Worm (Caenorhabditis elegans) whole organism, L1 larva: ENCODE data around the gene nspf-2.
"Not testable (repeated sequence)": the region's sequence is repeated elsewhere in the genome, so short reads cannot be mapped to it uniquely, and the experiment has no call there.

Experiments
- C04F5.9 ChIP-seq: sonication (generic microtip); optimal IDR thresholded peaks from 2 replicates; lab custom pipeline; 2016; ENCODE audit warnings: missing genetic modification characterization, missing compliant biosample characterization
- C16A3.4 ChIP-seq: fragments of 150-350 bp; optimal IDR thresholded peaks from 2 replicates; lab custom pipeline; 2014; ENCODE audit warnings: missing biosample characterization, missing genetic modification characterization
- C34B4.2 ChIP-seq: sonication (generic microtip); optimal IDR thresholded peaks from 2 replicates; lab custom pipeline; 2017; ENCODE audit warnings: mild to moderate bottlenecking, missing genetic modification characterization, missing compliant biosample characterization
- F16B12.6 ChIP-seq: fragments of 150-350 bp; optimal IDR thresholded peaks from 2 replicates; lab custom pipeline; 2014; ENCODE audit warnings: missing biosample characterization, missing genetic modification characterization
- ama-1 ChIP-seq: fragments of 150-350 bp; optimal IDR thresholded peaks from 2 replicates; lab custom pipeline; 2014
- dsc-1 ChIP-seq: sonication (generic microtip); optimal IDR thresholded peaks from 2 replicates; lab custom pipeline; 2016; ENCODE audit warnings: mild to moderate bottlenecking, missing genetic modification characterization, missing compliant biosample characterization
- efl-1 ChIP-seq, 4 experiments: fragments of 150-350 bp; optimal IDR thresholded peaks in 3 of 4; peaks in 1 of 4; 1 replicate in 1 of 4; 2 replicates in 3 of 4; lab custom pipeline; 2014; ENCODE audit warnings: missing biosample characterization in 2 of 4, missing genetic modification characterization in 2 of 4, missing genetic modification reagents in 2 of 4
- egl-13 ChIP-seq: sonication (generic microtip); optimal IDR thresholded peaks from 2 replicates; lab custom pipeline; 2016; ENCODE audit warnings: missing genotype, missing genetic modification reagents, missing genetic modification characterization, missing compliant biosample characterization
- elt-3 ChIP-seq, 6 experiments: fragments of 150-350 bp in 1 of 6; sonication (generic microtip); optimal IDR thresholded peaks; 2 replicates each; lab custom pipeline; 2017 to 2018; ENCODE audit warnings: missing biosample characterization in 6 of 6, missing genetic modification characterization in 6 of 6, inconsistent platforms in 1 of 6
- fkh-8 ChIP-seq: sonication (generic microtip); optimal IDR thresholded peaks from 2 replicates; lab custom pipeline; 2016; ENCODE audit warnings: mild to moderate bottlenecking, missing genetic modification characterization, missing compliant biosample characterization
- fos-1 ChIP-seq: fragments of 150-350 bp; optimal IDR thresholded peaks from 2 replicates; lab custom pipeline; 2014; ENCODE audit warnings: missing biosample characterization, missing genetic modification characterization
- hpl-2 ChIP-seq: fragments of 150-350 bp; optimal IDR thresholded peaks from 2 replicates; lab custom pipeline; 2014; ENCODE audit warnings: missing biosample characterization, missing genetic modification reagents, missing genetic modification characterization
- lin-14 ChIP-seq: fragments of 200-800 bp; sonication (Bioruptor generic); optimal IDR thresholded peaks from 2 replicates; lab custom pipeline; 2018; ENCODE audit warnings: mild to moderate bottlenecking, missing genetic modification characterization, moderate library complexity, missing compliant biosample characterization
- lin-35 ChIP-seq, 2 experiments: fragments of 150-350 bp; optimal IDR thresholded peaks; 2 replicates each; lab custom pipeline; 2014; ENCODE audit warnings: missing biosample characterization in 2 of 2, missing genetic modification characterization in 2 of 2, missing genetic modification reagents in 2 of 2
- lin-39 ChIP-seq: fragments of 150-350 bp; optimal IDR thresholded peaks from 2 replicates; lab custom pipeline; 2014; ENCODE audit warnings: missing biosample characterization, missing genetic modification reagents, missing genetic modification characterization
- nhr-12 ChIP-seq: sonication (generic microtip); optimal IDR thresholded peaks from 2 replicates; lab custom pipeline; 2017; ENCODE audit warnings: missing biosample characterization, missing genetic modification characterization
- nhr-19 ChIP-seq: fragments of 200-800 bp; sonication (Bioruptor generic); conservative IDR thresholded peaks from 2 replicates; pipeline ENCODE4 v1.3.6; 2022; ENCODE audit warnings: missing genetic modification characterization, missing compliant biosample characterization
- nhr-20 ChIP-seq: sonication (generic microtip); optimal IDR thresholded peaks from 2 replicates; lab custom pipeline; 2016; ENCODE audit warnings: mild to moderate bottlenecking, missing genetic modification characterization, missing compliant biosample characterization
- nhr-28 ChIP-seq: fragments of 150-350 bp; optimal IDR thresholded peaks from 2 replicates; lab custom pipeline; 2014; ENCODE audit warnings: missing biosample characterization, missing genetic modification characterization
- nhr-71 ChIP-seq: sonication (generic microtip); optimal IDR thresholded peaks from 2 replicates; lab custom pipeline; 2016; ENCODE audit warnings: mild to moderate bottlenecking, missing genetic modification characterization, moderate library complexity, missing compliant biosample characterization
- nhr-76 ChIP-seq: sonication (generic microtip); optimal IDR thresholded peaks from 2 replicates; lab custom pipeline; 2017; ENCODE audit warnings: missing biosample characterization, missing genetic modification characterization
- nhr-84 ChIP-seq: sonication (generic microtip); optimal IDR thresholded peaks from 2 replicates; lab custom pipeline; 2017; ENCODE audit warnings: missing biosample characterization, missing genetic modification characterization
- nhr-90 ChIP-seq: sonication (generic microtip); optimal IDR thresholded peaks from 2 replicates; lab custom pipeline; 2016; ENCODE audit warnings: mild to moderate bottlenecking, missing genetic modification characterization, missing compliant biosample characterization; ENCODE audit not compliant: poor library complexity
- pag-3 ChIP-seq: sonication (generic microtip); optimal IDR thresholded peaks from 2 replicates; lab custom pipeline; 2017; ENCODE audit warnings: missing genetic modification characterization, mild to moderate bottlenecking, missing compliant biosample characterization, antibody characterized with exemption, borderline replicate concordance; ENCODE audit not compliant: insufficient read depth
- skn-1 ChIP-seq: fragments of 150-350 bp; optimal IDR thresholded peaks from 2 replicates; lab custom pipeline; 2014; ENCODE audit warnings: missing biosample characterization, missing genetic modification characterization
- sox-4 ChIP-seq: sonication (generic microtip); optimal IDR thresholded peaks from 2 replicates; lab custom pipeline; 2016; ENCODE audit warnings: missing genetic modification characterization, missing compliant biosample characterization
- sptf-1 ChIP-seq: fragments of 150-350 bp; optimal IDR thresholded peaks from 2 replicates; lab custom pipeline; 2014; ENCODE audit warnings: missing biosample characterization, missing genetic modification characterization
- sup-37 ChIP-seq: fragments of 200-800 bp; sonication (Bioruptor generic); optimal IDR thresholded peaks from 2 replicates; lab custom pipeline; 2018; ENCODE audit warnings: mild to moderate bottlenecking, missing genetic modification characterization, missing compliant biosample characterization
- swsn-7 ChIP-seq: sonication (generic microtip); optimal IDR thresholded peaks from 2 replicates; lab custom pipeline; 2016; ENCODE audit warnings: missing genetic modification characterization, missing compliant biosample characterization
- tbx-2 ChIP-seq: sonication (generic microtip); optimal IDR thresholded peaks from 2 replicates; lab custom pipeline; 2016; ENCODE audit warnings: missing genetic modification characterization, missing compliant biosample characterization
- tlp-1 ChIP-seq: fragments of 150-350 bp; optimal IDR thresholded peaks from 2 replicates; lab custom pipeline; 2014; ENCODE audit warnings: missing biosample characterization, missing genetic modification characterization
- vab-15 ChIP-seq: sonication (generic microtip); optimal IDR thresholded peaks from 2 replicates; lab custom pipeline; 2017; ENCODE audit warnings: missing genotype, mild to moderate bottlenecking, missing genetic modification characterization, missing compliant biosample characterization
- xbp-1 ChIP-seq: sonication (generic microtip); optimal IDR thresholded peaks from 2 replicates; lab custom pipeline; 2016; ENCODE audit warnings: missing genetic modification characterization, missing compliant biosample characterization
- zip-4 ChIP-seq: fragments of 200-800 bp; sonication (Bioruptor generic); optimal IDR thresholded peaks from 2 replicates; lab custom pipeline; 2018; ENCODE audit warnings: mild to moderate bottlenecking, missing genetic modification characterization, moderate library complexity, missing compliant biosample characterization

The nspf-2 gene

ce11 chrII:2688616-2689015 is at the start of gene nspf-2:
Gene nspf-2, plus strand, starts transcription at chrII:2688916.
- TF ChIP-seq dsc-1, F16B12.6, sox-4 (tag; lab: Kevin White, UChicago): not testable (repeated sequence)

DNA sequence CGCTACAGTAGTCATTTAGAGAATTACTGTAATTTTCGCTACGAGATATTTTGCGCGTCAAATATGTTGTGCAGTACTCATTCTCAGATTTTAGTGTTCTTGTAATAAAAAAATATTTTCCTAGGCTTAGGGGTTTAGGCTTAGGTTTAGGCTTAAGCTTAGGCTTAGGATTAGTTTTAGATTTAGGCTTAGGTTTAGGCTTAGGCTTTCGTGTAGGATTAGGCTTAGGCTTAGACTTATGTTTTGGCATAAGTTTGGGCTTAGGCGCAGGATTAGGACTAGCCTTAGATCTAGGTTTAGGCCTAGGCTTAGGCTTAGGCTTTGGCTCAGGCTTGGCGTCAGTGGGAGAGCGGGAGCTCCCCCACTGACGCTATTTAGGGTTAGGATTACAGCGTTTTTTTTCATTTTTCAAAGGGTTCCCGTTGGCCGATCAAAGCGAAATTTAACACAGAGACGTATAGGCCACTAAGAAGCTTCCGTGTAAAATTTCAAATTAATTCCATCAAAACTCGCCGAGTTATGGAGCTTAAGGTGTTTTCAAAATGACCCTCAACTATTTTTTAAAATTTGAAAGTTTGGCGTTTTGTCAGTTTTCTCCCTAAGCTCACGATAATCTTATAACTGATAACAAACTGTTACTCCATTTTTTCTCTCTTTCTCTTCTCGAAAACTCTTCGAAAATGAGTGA is 49.2 kb upstream of the nspf-2 start, which contains the start of gene F22E5.8:
TSS of gene F22E5.8 (plus strand) at position 638 of the 688 bp plus-strand sequence.
- not testable (repeated sequence) for TF ChIP-seq pag-3 (tag; lab: Kevin White, UChicago); nhr-71 (tag; lab: Kevin White, UChicago); nhr-84

- TF ChIP-seq lin-35 (GFP tag; optimal IDR thresholded peaks at IDR 0.05; lab: Kevin White, UChicago), result no peak
- TF ChIP-seq sptf-1, result no peak
- no peak for TF ChIP-seq efl-1 (optimal IDR thresholded peaks at IDR 0.05; lab: Kevin White, UChicago)
- no peak for TF ChIP-seq efl-1 (GFP tag; optimal IDR thresholded peaks at IDR 0.05 in 1 of 2; lab: Kevin White, UChicago)
- no peak for TF ChIP-seq nhr-19
These were observed 47.7 kb upstream of the nspf-2 start, which contains the start of gene F22E5.23 for ce11 chrII:2640982-2641381. Gene F22E5.23, plus strand, starts transcription at chrII:2641282.

DNA sequence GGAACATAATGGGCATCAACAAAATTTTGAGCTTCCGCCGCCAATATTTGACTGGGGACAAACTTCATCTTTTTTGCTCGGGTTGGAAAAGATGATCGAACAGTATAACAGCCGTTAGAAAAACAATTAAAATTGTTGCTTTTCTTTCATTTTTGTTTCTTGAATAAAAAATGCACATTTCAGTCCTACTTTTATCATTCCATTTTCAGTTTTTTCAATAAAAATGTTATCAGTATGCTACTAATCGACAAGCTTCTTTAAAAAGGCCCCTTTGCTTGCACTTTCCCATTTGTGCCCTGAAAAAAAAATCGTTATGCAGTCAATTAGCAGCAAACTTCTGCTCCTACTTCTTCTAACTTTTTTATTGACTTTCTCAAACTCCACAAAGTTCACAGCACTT is 46.9 kb upstream of the nspf-2 start, which contains the start of gene F22E5.7:
TSS of gene F22E5.7 (plus strand) at position 301 of the 400 bp plus-strand sequence.
- TF ChIP-seq hpl-2 (GFP tag; lab: Kevin White, UChicago) (no peak), C16A3.4 (tag; lab: Kevin White, UChicago) (no peak), nhr-19 (no peak), sup-37 (GFP tag; lab: Kevin White, UChicago) (no peak), xbp-1 (tag; lab: Kevin White, UChicago) (no peak), nhr-20 (tag; lab: Kevin White, UChicago) (no peak), C34B4.2 (tag; lab: Kevin White, UChicago) (no peak), tlp-1 (tag; lab: Kevin White, UChicago) (no peak), vab-15 (tag; lab: Kevin White, UChicago) (no peak), dsc-1 (tag; lab: Kevin White, UChicago) (no peak), lin-14 (GFP tag; lab: Kevin White, UChicago) (no peak), nhr-28 (tag; lab: Kevin White, UChicago) (no peak), elt-3 (tag; optimal IDR thresholded peaks at IDR 0.05; lab: Kevin White, UChicago) (no peak), nhr-12 (no peak), nhr-76 (tag; lab: Kevin White, UChicago) (no peak), zip-4 (GFP tag; lab: Kevin White, UChicago) (no peak), C04F5.9 (no peak), skn-1 (no peak), fos-1 (tag; lab: Kevin White, UChicago) (no peak), swsn-7 (tag; lab: Kevin White, UChicago) (no peak)
- TF ChIP-seq, all 84 proteins: peak for 0

DNA sequence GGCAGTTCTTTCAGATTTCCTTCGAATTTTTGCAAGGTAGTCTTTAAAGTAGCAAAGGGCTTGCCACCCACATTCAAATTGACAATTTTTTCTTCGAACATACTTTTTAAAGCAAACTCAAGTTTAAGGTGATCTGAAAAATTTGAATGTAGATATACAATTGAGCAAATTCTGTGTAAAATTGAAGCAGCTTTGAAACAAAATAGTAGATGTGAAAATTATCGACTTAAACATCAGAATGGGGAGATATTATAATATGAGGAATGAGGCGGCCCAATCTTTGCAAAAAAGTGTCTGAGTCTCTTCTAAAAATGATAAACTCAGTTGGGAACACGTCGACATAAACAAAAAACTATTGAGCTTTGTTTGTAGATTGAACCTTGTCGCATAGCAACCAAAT is 44.2 kb upstream of the nspf-2 start, which contains the start of gene F22E5.11:
TSS of gene F22E5.11 (minus strand) at position 101 of the 400 bp plus-strand sequence.
- TF ChIP-seq efl-1 (optimal IDR thresholded peaks at IDR 0.05; lab: Kevin White, UChicago) (no peak), efl-1 (GFP tag; optimal IDR thresholded peaks at IDR 0.05 in 1 of 2; lab: Kevin White, UChicago) (no peak), C16A3.4 (tag; lab: Kevin White, UChicago) (no peak), fkh-8 (tag; lab: Kevin White, UChicago) (no peak), tbx-2 (tag; lab: Kevin White, UChicago) (no peak), fos-1 (tag; lab: Kevin White, UChicago) (no peak), nhr-84 (no peak), ama-1 (lab: Kevin White, UChicago) (no peak), lin-39 (no peak), egl-13 (tag; lab: Kevin White, UChicago) (no peak), nhr-20 (tag; lab: Kevin White, UChicago) (no peak), nhr-90 (tag; lab: Kevin White, UChicago) (no peak)
